Fruit fly (Drosophila melanogaster): ENCODE results near the gene dpr18.

dm6 chrX:16100726-16101351 lies 37.3 kb downstream of the dpr18 start:
- TF ChIP-seq CG12768 (GFP tag; optimal IDR thresholded peaks at IDR 0.05): no peak
- TF ChIP-seq ovo (GFP tag; optimal IDR thresholded peaks at IDR 0.05): no peak
- TF ChIP-seq CG14711 (tag; optimal IDR thresholded peaks at IDR 0.05): no peak
- no peak for TF ChIP-seq tj (GFP tag; optimal IDR thresholded peaks at IDR 0.05)
- TF ChIP-seq CG5204 (GFP tag; optimal IDR thresholded peaks at IDR 0.05): no peak
- no peak for TF ChIP-seq CG11617 (GFP tag; optimal IDR thresholded peaks at IDR 0.05)
- no peak for TF ChIP-seq CG33017 (tag; optimal IDR thresholded peaks at IDR 0.05)
- no peak for TF ChIP-seq Clk (GFP tag; optimal IDR thresholded peaks at IDR 0.05)
- no peak for TF ChIP-seq Mnt (GFP tag; optimal IDR thresholded peaks at IDR 0.05)
